Fruit fly (Drosophila melanogaster) whole organism, wandering third instar larva: ENCODE results near the gene CG33282.

ENCODE experiments used
- Abd-B ChIP-seq: fragments of >200 bp; optimal IDR thresholded peaks from 2 replicates; lab custom pipeline; 2017; ENCODE audit warnings: missing biosample characterization, missing genetic modification characterization
- CG32264 ChIP-seq: fragments of 200-800 bp; sonication (Bioruptor generic); optimal IDR thresholded peaks from 2 replicates; lab custom pipeline; 2016; ENCODE audit warnings: missing biosample characterization, missing genetic modification characterization
- CG9705 ChIP-seq: fragments of 200-800 bp; sonication (Bioruptor generic); optimal IDR thresholded peaks from 2 replicates; lab custom pipeline; 2018; ENCODE audit warnings: missing biosample characterization, mild to moderate bottlenecking, missing genetic modification characterization
- CrebA ChIP-seq: fragments of 200-800 bp; sonication (Bioruptor generic); optimal IDR thresholded peaks from 2 replicates; lab custom pipeline; 2016; ENCODE audit warnings: missing biosample characterization, mild to moderate bottlenecking, missing genetic modification characterization, borderline replicate concordance
- Dfd ChIP-seq: fragments of >200 bp; optimal IDR thresholded peaks from 2 replicates; lab custom pipeline; 2017; ENCODE audit warnings: missing biosample characterization, missing genetic modification characterization
- Dif ChIP-seq: fragments of 200-275, 200-300 bp; sonication (Bioruptor generic); optimal IDR thresholded peaks from 2 replicates; lab custom pipeline; 2018; ENCODE audit warnings: missing biosample characterization, missing genetic modification characterization; ENCODE audit not compliant: partially characterized antibody
- GATAd ChIP-seq: sonication (Bioruptor generic); optimal IDR thresholded peaks from 2 replicates; lab custom pipeline; 2016; ENCODE audit warnings: missing biosample characterization, missing genetic modification characterization
- HLH106 ChIP-seq: fragments of 200-800 bp; optimal IDR thresholded peaks from 3 replicates; lab custom pipeline; 2019; ENCODE audit warnings: missing biosample characterization, mild to moderate bottlenecking, missing genetic modification characterization, moderate library complexity
- Hnf4 ChIP-seq: fragments of 200-800 bp; sonication (Bioruptor generic); optimal IDR thresholded peaks from 2 replicates; lab custom pipeline; 2016; ENCODE audit warnings: missing biosample characterization, mild to moderate bottlenecking, missing genetic modification characterization
- Hr78 ChIP-seq: fragments of >200 bp; optimal IDR thresholded peaks from 2 replicates; lab custom pipeline; 2017; ENCODE audit warnings: missing biosample characterization, missing genetic modification characterization
- Hr83 ChIP-seq: fragments of 200-300 bp; sonication (Bioruptor generic); optimal IDR thresholded peaks from 2 replicates; lab custom pipeline; 2016; ENCODE audit warnings: missing biosample characterization, mild to moderate bottlenecking, missing genetic modification characterization, moderate library complexity; ENCODE audit not compliant: poor library complexity, severe bottlenecking
- Jra ChIP-seq: sonication (Bioruptor generic); optimal IDR thresholded peaks from 2 replicates; lab custom pipeline; 2016; ENCODE audit warnings: missing biosample characterization, missing genetic modification characterization
- Mio ChIP-seq: sonication (Bioruptor generic); optimal IDR thresholded peaks from 2 replicates; lab custom pipeline; 2016; ENCODE audit warnings: missing biosample characterization, missing genetic modification characterization
- Myc ChIP-seq: fragments of >200 bp; optimal IDR thresholded peaks from 2 replicates; lab custom pipeline; 2017
- N ChIP-seq: fragments of >200 bp; optimal IDR thresholded peaks from 2 replicates; lab custom pipeline; 2018; ENCODE audit warnings: missing biosample characterization, missing external identifiers, missing genetic modification characterization
- OdsH ChIP-seq: fragments of 200-800 bp; sonication (Bioruptor generic); optimal IDR thresholded peaks from 2 replicates; lab custom pipeline; 2016; ENCODE audit warnings: missing biosample characterization, mild to moderate bottlenecking, missing genetic modification characterization
- Rel ChIP-seq, 2 experiments: fragments of 200-800 bp; sonication (Bioruptor generic) in 1 of 2; optimal IDR thresholded peaks; 2 replicates in 1 of 2; 3 replicates in 1 of 2; lab custom pipeline; 2016 to 2019; ENCODE audit warnings: mild to moderate bottlenecking in 2 of 2, missing biosample characterization in 2 of 2, missing genetic modification characterization in 2 of 2, moderate library complexity in 1 of 2
- Sp1 ChIP-seq: fragments of 200-800 bp; sonication (Bioruptor generic); optimal IDR thresholded peaks from 3 replicates; lab custom pipeline; 2019; ENCODE audit warnings: missing biosample characterization, mild to moderate bottlenecking, missing genetic modification characterization, moderate library complexity
- Vsx2 ChIP-seq: fragments of 200-300, 225-300 bp; sonication (Bioruptor generic); optimal IDR thresholded peaks from 2 replicates; lab custom pipeline; 2018; ENCODE audit warnings: missing biosample characterization, missing genetic modification characterization; ENCODE audit not compliant: partially characterized antibody
- br ChIP-seq: fragments of 200-800 bp; sonication (Bioruptor generic); optimal IDR thresholded peaks from 2 replicates; lab custom pipeline; 2016; ENCODE audit warnings: missing biosample characterization, missing genetic modification characterization
- brk ChIP-seq: fragments of 200-800 bp; sonication (Bioruptor generic); optimal IDR thresholded peaks from 2 replicates; lab custom pipeline; 2016; ENCODE audit warnings: missing biosample characterization, mild to moderate bottlenecking, missing genetic modification characterization
- dl ChIP-seq, 2 experiments: fragments of 175-275, 200-275 bp in 1 of 2; fragments of 200-275 bp in 1 of 2; sonication (Bioruptor generic); optimal IDR thresholded peaks; lab custom pipeline; 2018; ENCODE audit warnings: mild to moderate bottlenecking in 2 of 2, missing biosample characterization in 2 of 2, missing genetic modification characterization in 2 of 2, moderate library complexity in 2 of 2; ENCODE audit not compliant: partially characterized antibody in 2 of 2, insufficient read depth in 1 of 2
- dmrt93B ChIP-seq: fragments of 200-800 bp; sonication (Bioruptor generic); optimal IDR thresholded peaks from 2 replicates; lab custom pipeline; 2018; ENCODE audit warnings: missing biosample characterization, mild to moderate bottlenecking, missing genetic modification characterization
- dsf ChIP-seq: sonication (Bioruptor generic); optimal IDR thresholded peaks from 2 replicates; lab custom pipeline; 2016; ENCODE audit warnings: missing biosample characterization, missing genetic modification characterization, borderline replicate concordance
- ey ChIP-seq: fragments of 200-800 bp; sonication (Bioruptor generic); optimal IDR thresholded peaks from 2 replicates; lab custom pipeline; 2016; ENCODE audit warnings: missing biosample characterization, missing genetic modification characterization
- foxo ChIP-seq, 2 experiments: fragments of 200-800 bp; sonication (Bioruptor generic); optimal IDR thresholded peaks; 2 replicates in 1 of 2; 3 replicates in 1 of 2; lab custom pipeline; 2016 to 2017; ENCODE audit warnings: missing biosample characterization in 2 of 2, missing genetic modification characterization in 2 of 2
- fru ChIP-seq: fragments of 200-800 bp; sonication (Bioruptor generic); optimal IDR thresholded peaks from 3 replicates; lab custom pipeline; 2016; ENCODE audit warnings: missing biosample characterization, mild to moderate bottlenecking, missing genetic modification characterization
- jim ChIP-seq: fragments of 175-275, 200-325 bp; sonication (Bioruptor generic); optimal IDR thresholded peaks from 2 replicates; lab custom pipeline; 2016; ENCODE audit warnings: missing biosample characterization, mild to moderate bottlenecking, missing genetic modification characterization
- lola ChIP-seq: fragments of >200 bp; optimal IDR thresholded peaks from 2 replicates; lab custom pipeline; 2017; ENCODE audit warnings: missing biosample characterization, missing genetic modification characterization
- pan ChIP-seq: fragments of >200 bp; optimal IDR thresholded peaks from 2 replicates; lab custom pipeline; 2017
- psq ChIP-seq: fragments of 200-800 bp; sonication (Bioruptor generic); optimal IDR thresholded peaks from 3 replicates; lab custom pipeline; 2017; ENCODE audit warnings: missing biosample characterization, mild to moderate bottlenecking, missing genetic modification characterization, moderate library complexity
- rgr ChIP-seq: fragments of 200-800 bp; sonication (Bioruptor generic); optimal IDR thresholded peaks from 3 replicates; lab custom pipeline; 2016; ENCODE audit warnings: missing biosample characterization, mild to moderate bottlenecking, missing genetic modification characterization
- sage ChIP-seq: fragments of 200-800 bp; sonication (Bioruptor generic); optimal IDR thresholded peaks from 2 replicates; lab custom pipeline; 2016; ENCODE audit warnings: missing biosample characterization, mild to moderate bottlenecking, missing genetic modification characterization
- sv ChIP-seq: fragments of 200-800 bp; sonication (Bioruptor generic); optimal IDR thresholded peaks from 3 replicates; lab custom pipeline; 2016; ENCODE audit warnings: missing biosample characterization, missing genetic modification characterization
- tai ChIP-seq: sonication (Bioruptor generic); optimal IDR thresholded peaks from 2 replicates; lab custom pipeline; 2016; ENCODE audit warnings: missing biosample characterization, missing genetic modification characterization
- usp ChIP-seq: fragments of >200 bp; optimal IDR thresholded peaks from 2 replicates; lab custom pipeline; 2017; ENCODE audit warnings: missing biosample characterization, missing genetic modification characterization
- woc ChIP-seq: sonication (Bioruptor generic); optimal IDR thresholded peaks from 2 replicates; lab custom pipeline; 2016; ENCODE audit warnings: missing biosample characterization, mild to moderate bottlenecking, missing genetic modification characterization

The CG33282 gene

dm6 chr2L:3323319-3324287, 4.1 kb upstream of the CG33282 start, which contains the start of gene CG33281:
Gene CG33281 (plus strand): TSS chr2L:3324237.
- no peak for TF ChIP-seq sv

dm6 chr2L:3330628-3331027, 2.9 kb downstream of the CG33282 start, which contains the start of gene CG3285:
Gene CG3285 (plus strand): TSS chr2L:3330928.
- TF ChIP-seq Myc (lab: Kevin White, UChicago) (no peak), CG9705 (GFP tag; lab: Kevin White, UChicago) (no peak), woc (GFP tag; lab: Kevin White, UChicago) (no peak), N (GFP tag; lab: Kevin White, UChicago) (no peak), CrebA (GFP tag; lab: Kevin White, UChicago) (no peak), foxo (GFP tag; optimal IDR thresholded peaks at IDR 0.05; lab: Kevin White, UChicago) (no peak), ey (GFP tag; lab: Kevin White, UChicago) (no peak), Mio (GFP tag; lab: Kevin White, UChicago) (no peak), br (GFP tag; lab: Kevin White, UChicago) (no peak), Dfd (GFP tag; lab: Kevin White, UChicago) (no peak), jim (no peak), dmrt93B (GFP tag; lab: Kevin White, UChicago) (no peak), Jra (GFP tag; lab: Kevin White, UChicago) (no peak), fru (GFP tag; lab: Kevin White, UChicago) (no peak)
- TF ChIP-seq, all 38 proteins: peak for 0

- TF ChIP-seq Jra (GFP tag; lab: Kevin White, UChicago) (no peak), HLH106 (tag; lab: Kevin White, UChicago) (no peak), Hr78 (no peak)
These were observed 4.8 kb downstream of the CG33282 start, which contains the start of gene CG15408 for dm6 chr2L:3332514-3332913. Gene CG15408 (plus strand): TSS chr2L:3332814.

- TF ChIP-seq CrebA (GFP tag; lab: Kevin White, UChicago) (peak; percentile 29), Vsx2 (GFP tag; lab: Kevin White, UChicago) (no peak), Mio (GFP tag; lab: Kevin White, UChicago) (no peak), Hr83 (GFP tag; lab: Kevin White, UChicago) (peak; percentile 49), pan (lab: Kevin White, UChicago) (no peak), tai (GFP tag; lab: Kevin White, UChicago) (no peak), rgr (GFP tag; lab: Kevin White, UChicago) (peak; percentile 35), sv (peak; percentile 21), N (GFP tag; lab: Kevin White, UChicago) (no peak), brk (GFP tag; lab: Kevin White, UChicago) (no peak), HLH106 (tag; lab: Kevin White, UChicago) (peak; percentile 40), Hnf4 (GFP tag; lab: Kevin White, UChicago) (peak; percentile 39), Rel (GFP tag; optimal IDR thresholded peaks at IDR 0.05; lab: Kevin White, UChicago) (no peak), Rel (tag; optimal IDR thresholded peaks at IDR 0.05; lab: Kevin White, UChicago) (peak; percentile 83), Dif (GFP tag; lab: Kevin White, UChicago) (no peak), Jra (GFP tag; lab: Kevin White, UChicago) (no peak), Dfd (GFP tag; lab: Kevin White, UChicago) (no peak), Sp1 (GFP tag; lab: Kevin White, UChicago) (no peak), ey (GFP tag; lab: Kevin White, UChicago) (peak; percentile 54), Myc (lab: Kevin White, UChicago) (no peak), lola (GFP tag; lab: Kevin White, UChicago) (no peak), woc (GFP tag; lab: Kevin White, UChicago) (no peak), br (GFP tag; lab: Kevin White, UChicago) (peak; percentile 67), Abd-B (GFP tag; lab: Kevin White, UChicago) (no peak), dsf (GFP tag; lab: Kevin White, UChicago) (no peak), sage (peak; percentile 36), dl (GFP tag; optimal IDR thresholded peaks at IDR 0.05; lab: Kevin White, UChicago; ENCODE audit: insufficient read depth in 1 of 2, partially characterized antibody in 2 of 2) (no peak), foxo (GFP tag; optimal IDR thresholded peaks at IDR 0.05; lab: Kevin White, UChicago) (peak in 1 of 2 experiments; percentile 61), psq (GFP tag; lab: Kevin White, UChicago) (peak; percentile 17), Hr78 (no peak), usp (GFP tag; lab: Kevin White, UChicago) (no peak), CG9705 (GFP tag; lab: Kevin White, UChicago) (no peak), fru (GFP tag; lab: Kevin White, UChicago) (peak; percentile 18), dmrt93B (GFP tag; lab: Kevin White, UChicago) (peak; percentile 28), CG32264 (GFP tag; lab: Kevin White, UChicago) (no peak), GATAd (no peak), jim (no peak), OdsH (GFP tag; lab: Kevin White, UChicago) (peak; percentile 36)
These were observed 11.0 kb downstream of the CG33282 start for dm6 chr2L:3338566-3339215.
